Worm (Caenorhabditis elegans) whole organism, L2 larva: ENCODE results near the gene klp-11.

Experiments
- elt-3 ChIP-seq: sonication (generic microtip); optimal IDR thresholded peaks from 2 replicates; lab custom pipeline; 2017; ENCODE audit warnings: missing biosample characterization, missing genetic modification characterization
- snpc-4 ChIP-seq: fragments of 150-350 bp; optimal IDR thresholded peaks from 2 replicates; lab custom pipeline; 2014; ENCODE audit warnings: missing biosample characterization, missing genetic modification characterization

DNA sequence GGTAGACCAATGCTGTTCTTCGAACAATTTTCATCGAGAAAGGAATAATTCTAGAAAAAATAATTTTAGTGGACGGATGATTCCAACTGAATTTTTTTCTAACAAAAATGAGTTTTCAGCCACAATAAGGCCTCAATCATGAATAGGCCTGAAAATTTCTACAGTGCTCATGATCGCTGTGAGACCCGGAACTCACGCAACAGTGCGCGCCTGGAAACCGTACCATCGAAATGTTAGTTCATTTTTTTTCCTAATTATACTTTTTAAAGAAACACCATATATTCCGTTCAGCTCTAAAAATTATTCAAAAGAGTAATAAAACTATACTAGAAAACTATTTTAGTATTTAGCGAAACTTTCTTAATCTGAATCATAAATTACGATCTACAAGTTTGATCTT, 37.0 kb downstream of the klp-11 start:
- no peak for TF ChIP-seq elt-3
- TF ChIP-seq snpc-4 (tag; lab: Kevin White, UChicago) = no peak
